Fruit fly (Drosophila melanogaster) whole organism, embryonic: ENCODE data around the gene pico.

Experiments
- Adf1 ChIP-seq: fragments of 200-800 bp; sonication (Bioruptor generic); IDR thresholded peaks from 2 replicates; pipeline ENCODE4 v1.3.6; 2022; ENCODE audit warnings: missing biosample characterization, missing genetic modification characterization
- Aef1 ChIP-seq: fragments of 200-800 bp; sonication (Bioruptor generic); IDR thresholded peaks from 3 replicates; pipeline ENCODE4 v1.3.6; 2022; ENCODE audit warnings: missing biosample characterization, missing genetic modification characterization
- Atf-2 ChIP-seq: fragments of 200-800 bp; sonication (Bioruptor generic); optimal IDR thresholded peaks from 2 replicates; lab custom pipeline; 2016; ENCODE audit warnings: missing biosample characterization, missing genetic modification characterization
- BEAF-32 ChIP-seq: fragments of 200-800 bp; sonication (Bioruptor generic); optimal IDR thresholded peaks from 3 replicates; lab custom pipeline; 2017; ENCODE audit warnings: missing biosample characterization, missing genetic modification characterization, mild to moderate bottlenecking, moderate library complexity, missing genetic modification reagents
- CG10147 ChIP-seq: fragments of 200-800 bp; sonication (Bioruptor generic); optimal IDR thresholded peaks from 2 replicates; lab custom pipeline; 2019; ENCODE audit warnings: missing biosample characterization, mild to moderate bottlenecking, missing genetic modification characterization, moderate library complexity
- CG10274 ChIP-seq: fragments of 200-800 bp; sonication (Bioruptor generic); optimal IDR thresholded peaks from 3 replicates; lab custom pipeline; 2017; ENCODE audit warnings: missing biosample characterization, mild to moderate bottlenecking, missing genetic modification characterization
- CG10654 ChIP-seq: fragments of 200-800 bp; sonication (Bioruptor generic); optimal IDR thresholded peaks from 2 replicates; lab custom pipeline; 2016; ENCODE audit warnings: missing biosample characterization, missing genetic modification characterization
- CG10979 ChIP-seq: fragments of 200-800 bp; sonication (Bioruptor generic); optimal IDR thresholded peaks from 2 replicates; lab custom pipeline; 2018; ENCODE audit warnings: missing biosample characterization, mild to moderate bottlenecking, missing genetic modification characterization, moderate library complexity
- CG12071 ChIP-seq: fragments of 200-800 bp; sonication (Bioruptor generic); optimal IDR thresholded peaks from 3 replicates; lab custom pipeline; 2018; ENCODE audit warnings: missing biosample characterization, mild to moderate bottlenecking, missing genetic modification characterization
- CG14710 ChIP-seq: fragments of 200-800 bp; sonication (Bioruptor generic); optimal IDR thresholded peaks from 3 replicates; lab custom pipeline; 2019; ENCODE audit warnings: missing biosample characterization, mild to moderate bottlenecking, missing genetic modification characterization, moderate library complexity
- CG18011 ChIP-seq: fragments of 200-800 bp; sonication (Bioruptor generic); optimal IDR thresholded peaks from 2 replicates; lab custom pipeline; 2017; ENCODE audit warnings: missing biosample characterization, missing genetic modification characterization, mild to moderate bottlenecking, moderate library complexity, missing genotype
- CG18619 ChIP-seq: fragments of 200-800 bp; sonication (Bioruptor generic); optimal IDR thresholded peaks from 3 replicates; lab custom pipeline; 2017; ENCODE audit warnings: missing biosample characterization, mild to moderate bottlenecking, missing genetic modification characterization
- CG2129 ChIP-seq: fragments of 200-800 bp; sonication (Bioruptor generic); IDR thresholded peaks from 2 replicates; pipeline ENCODE4 v1.3.6; 2022; ENCODE audit warnings: missing biosample characterization, missing genetic modification characterization; ENCODE audit not compliant: partially characterized antibody
- CG2199 ChIP-seq: fragments of 200-800 bp; sonication (Bioruptor generic); IDR thresholded peaks from 3 replicates; pipeline ENCODE4 v1.3.6; 2022; ENCODE audit warnings: missing biosample characterization, missing genetic modification characterization
- CG2712 ChIP-seq: fragments of 200-800 bp; optimal IDR thresholded peaks from 3 replicates; lab custom pipeline; 2019; ENCODE audit warnings: missing biosample characterization, mild to moderate bottlenecking, missing genetic modification characterization, moderate library complexity
- CG33557 ChIP-seq: fragments of 200-800 bp; sonication (Bioruptor generic); optimal IDR thresholded peaks from 2 replicates; lab custom pipeline; 2019; ENCODE audit warnings: missing biosample characterization, mild to moderate bottlenecking, missing genetic modification characterization, moderate library complexity
- CG3407 ChIP-seq: fragments of 200-800 bp; sonication (Bioruptor generic); optimal IDR thresholded peaks from 2 replicates; lab custom pipeline; 2018; ENCODE audit warnings: missing biosample characterization, mild to moderate bottlenecking, missing genetic modification characterization
- CG3726 ChIP-seq: fragments of 200-800 bp; sonication (Bioruptor generic); IDR thresholded peaks from 3 replicates; pipeline ENCODE4, ENCODE4 v1.3.6; 2022; ENCODE audit warnings: missing biosample characterization, missing genetic modification characterization
- CG4360 ChIP-seq: fragments of 200-800 bp; sonication (Bioruptor generic); IDR thresholded peaks from 2 replicates; pipeline ENCODE4 v1.3.6; 2022; ENCODE audit warnings: missing biosample characterization, missing genetic modification characterization
- CG4730 ChIP-seq: fragments of 200-800 bp; sonication (Bioruptor generic); IDR thresholded peaks from 2 replicates; pipeline ENCODE4 v1.3.6; 2022; ENCODE audit warnings: missing biosample characterization, missing genetic modification characterization
- CG5953 ChIP-seq: fragments of 200-800 bp; sonication (Bioruptor generic); IDR thresholded peaks from 2 replicates; pipeline ENCODE4 v1.3.6; 2022; ENCODE audit warnings: missing biosample characterization, missing genetic modification characterization
- Dad ChIP-seq: fragments of 200-800 bp; sonication (Bioruptor generic); optimal IDR thresholded peaks from 3 replicates; lab custom pipeline; 2016; ENCODE audit warnings: missing biosample characterization, missing genetic modification characterization
- Dbx ChIP-seq: fragments of 200-800 bp; sonication (Bioruptor generic); IDR thresholded peaks from 3 replicates; pipeline ENCODE4 v1.3.6; 2022; ENCODE audit warnings: missing biosample characterization, missing genetic modification characterization
- H2.0 ChIP-seq: fragments of 200-800 bp; sonication (Bioruptor generic); IDR thresholded peaks from 2 replicates; pipeline ENCODE4 v1.3.6; 2022; ENCODE audit warnings: missing biosample characterization, missing genetic modification characterization
- Hsf ChIP-seq: fragments of 200-800 bp; sonication (Bioruptor generic); optimal IDR thresholded peaks from 3 replicates; lab custom pipeline; 2016; ENCODE audit warnings: missing biosample characterization, missing genetic modification characterization
- Kr ChIP-seq: fragments of 200-800 bp; sonication (Bioruptor generic); optimal IDR thresholded peaks from 2 replicates; lab custom pipeline; 2017; ENCODE audit warnings: missing biosample characterization, mild to moderate bottlenecking, missing genetic modification characterization
- Oaz ChIP-seq: fragments of 200-800 bp; sonication (Bioruptor generic); IDR thresholded peaks from 2 replicates; pipeline ENCODE4 v1.3.6; 2022; ENCODE audit warnings: missing biosample characterization, missing genetic modification characterization
- PHDP ChIP-seq: fragments of 200-800 bp; sonication (Bioruptor generic); optimal IDR thresholded peaks from 3 replicates; lab custom pipeline; 2018; ENCODE audit warnings: missing biosample characterization, mild to moderate bottlenecking, missing genetic modification characterization, moderate library complexity
- Pdp1 ChIP-seq, 2 experiments: fragments of 200-800 bp; sonication (Bioruptor generic); optimal IDR thresholded peaks; 3 replicates each; lab custom pipeline; 2016; ENCODE audit warnings: missing biosample characterization in 2 of 2, missing genetic modification characterization in 2 of 2, mild to moderate bottlenecking in 1 of 2, moderate library complexity in 1 of 2
- Sin3A ChIP-seq: fragments of >200 bp; optimal IDR thresholded peaks from 2 replicates; lab custom pipeline; 2018
- Spps ChIP-seq: fragments of 200-800 bp; sonication (Bioruptor generic); optimal IDR thresholded peaks from 2 replicates; lab custom pipeline; 2018; ENCODE audit warnings: missing biosample characterization, mild to moderate bottlenecking, missing genetic modification characterization
- YL-1 ChIP-seq: fragments of 200-800 bp; sonication (Bioruptor generic); optimal IDR thresholded peaks from 3 replicates; lab custom pipeline; 2017; ENCODE audit warnings: missing biosample characterization, mild to moderate bottlenecking, missing genetic modification characterization
- az2 ChIP-seq: fragments of 200-800 bp; sonication (Bioruptor generic); optimal IDR thresholded peaks from 3 replicates; lab custom pipeline; 2016; ENCODE audit warnings: missing biosample characterization, missing genetic modification characterization
- cg ChIP-seq: fragments of 200-800 bp; sonication (Bioruptor generic); optimal IDR thresholded peaks from 3 replicates; lab custom pipeline; 2019; ENCODE audit warnings: missing biosample characterization, mild to moderate bottlenecking, missing genetic modification characterization, moderate library complexity
- esg ChIP-seq: fragments of 200-800 bp; sonication (Bioruptor generic); conservative IDR thresholded peaks from 2 replicates; pipeline ENCODE4 v1.3.6; 2022; ENCODE audit warnings: missing biosample characterization, missing genetic modification characterization
- ftz-f1 ChIP-seq: fragments of 200-800 bp; sonication (Bioruptor generic); optimal IDR thresholded peaks from 2 replicates; lab custom pipeline; 2016; ENCODE audit warnings: missing biosample characterization, missing genetic modification characterization
- grau ChIP-seq: fragments of 200-800 bp; optimal IDR thresholded peaks from 3 replicates; lab custom pipeline; 2019; ENCODE audit warnings: missing biosample characterization, mild to moderate bottlenecking, missing genetic modification characterization, moderate library complexity
- lov ChIP-seq, 2 experiments: fragments of 200-800 bp in 1 of 2; fragments of >200 bp in 1 of 2; sonication (Bioruptor generic) in 1 of 2; IDR thresholded peaks in 1 of 2; optimal IDR thresholded peaks in 1 of 2; 2 replicates in 1 of 2; 3 replicates in 1 of 2; pipeline versions ENCODE4 v1.3.6 to Lab custom; 2017 to 2022; ENCODE audit warnings: missing biosample characterization in 1 of 2, missing genetic modification characterization in 1 of 2
- nau ChIP-seq: fragments of 200-800 bp; sonication (Bioruptor generic); optimal IDR thresholded peaks from 3 replicates; lab custom pipeline; 2017; ENCODE audit warnings: missing biosample characterization, mild to moderate bottlenecking, missing genetic modification characterization, missing genetic modification reagents
- pho ChIP-seq: fragments of 200-800 bp; sonication (Bioruptor generic); optimal IDR thresholded peaks from 2 replicates; lab custom pipeline; 2016; ENCODE audit warnings: missing biosample characterization, missing genetic modification characterization
- pnt ChIP-seq: fragments of 200-800 bp; sonication (Bioruptor generic); optimal IDR thresholded peaks from 3 replicates; lab custom pipeline; 2016; ENCODE audit warnings: missing biosample characterization, missing genetic modification characterization
- prd ChIP-seq, 3 experiments: fragments of >200 bp in 2 of 3; fragments of 200-800 bp in 1 of 3; sonication (Bioruptor generic) in 1 of 3; optimal IDR thresholded peaks in 2 of 3; IDR thresholded peaks in 1 of 3; 2 replicates in 2 of 3; 3 replicates in 1 of 3; pipeline versions ENCODE4 v1.3.6 to Lab custom; 2017 to 2022; ENCODE audit warnings: missing biosample characterization in 1 of 3, missing genetic modification characterization in 1 of 3
- pum ChIP-seq: fragments of 200-800 bp; sonication (Bioruptor generic); optimal IDR thresholded peaks from 2 replicates; lab custom pipeline; 2016; ENCODE audit warnings: missing biosample characterization, missing genetic modification characterization
- slbo ChIP-seq: fragments of 200-800 bp; sonication (Bioruptor generic); IDR thresholded peaks from 2 replicates; pipeline ENCODE4 v1.3.6; 2022; ENCODE audit warnings: missing biosample characterization, missing genetic modification characterization
- sug ChIP-seq: fragments of 200-800 bp; optimal IDR thresholded peaks from 2 replicates; lab custom pipeline; 2019; ENCODE audit warnings: missing biosample characterization, mild to moderate bottlenecking, missing genetic modification characterization, moderate library complexity
- tgo ChIP-seq: fragments of 200-800 bp; sonication (Bioruptor generic); IDR thresholded peaks from 3 replicates; pipeline ENCODE4 v1.3.6; 2022; ENCODE audit warnings: missing biosample characterization, missing genetic modification characterization
- vnd ChIP-seq: fragments of 200-800 bp; sonication (Bioruptor generic); IDR thresholded peaks from 3 replicates; pipeline ENCODE4 v1.3.6; 2022; ENCODE audit warnings: missing biosample characterization, missing genetic modification characterization; ENCODE audit not compliant: partially characterized antibody
- zen2 ChIP-seq: fragments of 200-800 bp; sonication (Bioruptor generic); IDR thresholded peaks from 3 replicates; pipeline ENCODE4 v1.3.6; 2022; ENCODE audit warnings: missing biosample characterization, missing genetic modification characterization; ENCODE audit not compliant: partially characterized antibody

Gene pico

dm6 chrX:19846701-19847383 lies 5.0 kb downstream of the pico start (continued):
- TF ChIP-seq Dbx (GFP tag; lab: Robert Waterston, UW) (peak; percentile 84; the same call in 2 of the 3 replicates), ftz-f1 (GFP tag; lab: Kevin White, UChicago) (peak; percentile 56), BEAF-32 (GFP tag; lab: Kevin White, UChicago) (peak; percentile 2), CG10274 (GFP tag; lab: Kevin White, UChicago) (peak; percentile 80), CG4730 (GFP tag; lab: Robert Waterston, UW) (peak; percentile 95), sug (tag; lab: Kevin White, UChicago) (peak; percentile 83), Spps (tag; lab: Kevin White, UChicago) (peak; percentile 80), CG10147 (GFP tag; lab: Kevin White, UChicago) (peak; percentile 80), nau (GFP tag; lab: Kevin White, UChicago) (peak; percentile 90), CG18619 (GFP tag; lab: Kevin White, UChicago) (peak; percentile 91), PHDP (peak; percentile 93), Kr (GFP tag; lab: Kevin White, UChicago) (peak; percentile 98), CG2199 (peak; percentile 92), Sin3A (no peak), YL-1 (GFP tag; lab: Kevin White, UChicago) (peak; percentile 57), CG2129 (GFP tag; lab: Robert Waterston, UW) (no peak), Dad (GFP tag; lab: Kevin White, UChicago) (peak; percentile 89), zen2 (GFP tag; lab: Robert Waterston, UW) (no peak), CG14710 (tag; lab: Kevin White, UChicago) (peak; percentile 90), az2 (peak; percentile 94), vnd (GFP tag; lab: Robert Waterston, UW) (no peak), CG10654 (GFP tag; lab: Kevin White, UChicago) (peak; percentile 91), slbo (peak; percentile 96), Oaz (peak; percentile 93), CG4360 (GFP tag; lab: Robert Waterston, UW) (peak; percentile 68), CG12071 (GFP tag; lab: Kevin White, UChicago) (peak; percentile 91), cg (GFP tag; lab: Kevin White, UChicago) (peak; percentile 83), CG33557 (GFP tag; lab: Kevin White, UChicago) (peak; percentile 90), CG5953 (GFP tag; lab: Robert Waterston, UW) (peak; percentile 92), tgo (peak; percentile 96), pnt (peak; percentile 95), Adf1 (GFP tag; lab: Robert Waterston, UW) (peak; percentile 67), Pdp1 (GFP tag; optimal IDR thresholded peaks at IDR 0.05; lab: Kevin White, UChicago) (peak; percentile 90 to 95), grau (tag; lab: Kevin White, UChicago) (peak; percentile 90), Atf-2 (GFP tag; lab: Kevin White, UChicago) (peak; percentile 90), CG18011 (GFP tag; lab: Kevin White, UChicago) (peak; percentile 74), CG3407 (peak; percentile 88), esg (GFP tag; lab: Robert Waterston, UW) (peak; percentile 94), CG3726 (GFP tag; lab: Robert Waterston, UW) (peak; percentile 92), Hsf (GFP tag; lab: Kevin White, UChicago) (peak; percentile 94), Aef1 (GFP tag; lab: Robert Waterston, UW) (peak; percentile 94), pho (GFP tag; lab: Kevin White, UChicago) (peak; percentile 87), lov (optimal IDR thresholded peaks at IDR 0.05; lab: Kevin White, UChicago) (no peak), lov (GFP tag; IDR thresholded peaks at IDR 0.05; lab: Robert Waterston, UW) (peak; percentile 90), H2.0 (GFP tag; lab: Robert Waterston, UW) (peak; percentile 94), CG2712 (tag; lab: Kevin White, UChicago) (peak; percentile 95), pum (GFP tag; lab: Kevin White, UChicago) (peak; percentile 96), prd (optimal IDR thresholded peaks at IDR 0.05; lab: Kevin White, UChicago) (no peak), prd (GFP tag; IDR thresholded peaks at IDR 0.05; lab: Robert Waterston, UW) (peak; percentile 98), CG10979 (peak; percentile 93)
